Worm (Caenorhabditis elegans): ENCODE measurements around the gene B0302.5.
A peak's percentile ranks its signal among the peaks of the same experiment; 100 is the strongest.

Gene B0302.5

DNA sequence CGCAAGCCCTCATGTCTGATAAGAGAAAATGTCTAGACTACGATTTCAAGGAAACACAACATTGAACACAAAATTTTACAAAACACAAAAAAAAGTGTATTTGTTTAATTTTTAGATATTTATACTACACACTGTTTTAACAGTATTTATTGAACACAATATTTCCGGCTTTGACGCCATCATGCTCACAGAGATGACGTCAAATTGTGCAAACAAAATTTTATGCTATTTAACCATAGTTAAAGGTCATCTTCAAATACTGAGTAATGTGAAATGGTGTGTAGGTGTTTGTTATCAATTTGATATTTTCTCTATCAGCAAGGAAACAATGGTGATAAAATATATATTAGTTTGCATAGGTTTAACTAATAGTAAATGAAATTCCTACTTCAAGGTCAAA is 48.4 kb downstream of the B0302.5 start:
- TF ChIP-seq efl-1 (optimal IDR thresholded peaks at IDR 0.05) (no peak), efl-1 (GFP tag; optimal IDR thresholded peaks at IDR 0.05 in 1 of 2) (peak in 1 of 2 experiments; percentile 5), C34B4.2 (tag; optimal IDR thresholded peaks at IDR 0.05) (no peak), ceh-63 (GFP tag; optimal IDR thresholded peaks at IDR 0.05) (no peak), hpl-2 (GFP tag; optimal IDR thresholded peaks at IDR 0.05) (no peak), ceh-82 (tag; optimal IDR thresholded peaks at IDR 0.05) (no peak), ceh-90 (tag; optimal IDR thresholded peaks at IDR 0.05) (no peak), nhr-84 (tag; optimal IDR thresholded peaks at IDR 0.05) (no peak), sup-37 (GFP tag; optimal IDR thresholded peaks at IDR 0.05) (no peak), blmp-1 (tag; optimal IDR thresholded peaks at IDR 0.05) (no peak), ceh-88 (GFP tag; IDR thresholded peaks at IDR 0.05) (no peak), jun-1 (tag; optimal IDR thresholded peaks at IDR 0.05) (peak; percentile 21), unc-98 (GFP tag; IDR thresholded peaks at IDR 0.05) (no peak), pax-3 (tag; optimal IDR thresholded peaks at IDR 0.05) (peak; percentile 72), elt-2 (tag; optimal IDR thresholded peaks at IDR 0.05) (peak; percentile 70), irx-1 (tag; optimal IDR thresholded peaks at IDR 0.05) (no peak), lsy-2 (tag; optimal IDR thresholded peaks at IDR 0.05) (no peak), nhr-90 (tag; optimal IDR thresholded peaks at IDR 0.05; ENCODE audit: poor library complexity) (no peak), unc-62 (GFP tag; optimal IDR thresholded peaks at IDR 0.05) (no peak), lin-13 (GFP tag; optimal IDR thresholded peaks at IDR 0.05) (no peak), vab-15 (tag; optimal IDR thresholded peaks at IDR 0.05) (no peak)

Data from whole organism, L1 larva.